Fruit fly (Drosophila melanogaster) Kc167 (cell line): ENCODE data around the gene RNaseX25.

Experiments used
- h ChIP-seq: fragments of >200 bp; optimal IDR thresholded peaks from 3 replicates; lab custom pipeline; 2018; ENCODE audit warnings: missing external identifiers
- insv ChIP-seq: fragments of >200 bp; optimal IDR thresholded peaks from 3 replicates; lab custom pipeline; 2018; ENCODE audit warnings: missing external identifiers
- psq ChIP-seq: fragments of >200 bp; optimal IDR thresholded peaks from 2 replicates; lab custom pipeline; 2017; ENCODE audit warnings: missing external identifiers
- ttk ChIP-seq: sonication (Bioruptor generic); optimal IDR thresholded peaks from 2 replicates; lab custom pipeline; 2017; ENCODE audit warnings: missing external identifiers

DNA sequence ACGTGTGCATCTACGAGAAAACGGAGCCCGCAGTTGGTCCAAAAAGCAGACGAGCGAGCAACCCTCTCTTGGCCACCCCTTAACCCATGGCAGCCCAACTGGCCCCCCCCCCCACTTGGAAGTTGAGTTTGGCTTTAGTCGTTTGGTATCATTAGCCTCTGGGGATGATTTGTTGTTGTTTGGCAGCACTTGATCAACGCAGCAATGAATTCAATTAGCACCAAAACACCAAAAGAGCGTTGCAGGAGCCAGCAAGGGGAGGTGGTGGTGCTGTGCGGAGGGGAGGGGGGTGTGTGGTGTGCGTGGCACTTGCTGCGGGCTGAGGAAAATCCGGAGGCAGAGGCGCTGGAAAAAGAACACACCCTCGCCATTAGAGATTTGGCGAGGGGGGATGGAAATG lies 15.4 kb upstream of the RNaseX25 start:
- no peak for TF ChIP-seq insv
- TF ChIP-seq h (lab: Kevin White, UChicago) = no peak
- TF ChIP-seq ttk (lab: Kevin White, UChicago) = no peak
- no peak for TF ChIP-seq psq (lab: Kevin White, UChicago)
